Fruit fly (Drosophila melanogaster) whole organism, adult: Measurements from ENCODE around the gene CG10469.

ENCODE experiments used
- CG1620 ChIP-seq: fragments of 200-800 bp; sonication (Bioruptor generic); optimal IDR thresholded peaks from 2 replicates; lab custom pipeline; 2016; ENCODE audit warnings: missing biosample characterization, missing genetic modification characterization
- CG33017 ChIP-seq: fragments of 200-800 bp; sonication (Bioruptor generic); optimal IDR thresholded peaks from 2 replicates; lab custom pipeline; 2018; ENCODE audit warnings: missing biosample characterization, mild to moderate bottlenecking, missing genetic modification characterization, moderate library complexity
- CG5204 ChIP-seq: fragments of 200-800 bp; sonication (Bioruptor generic); optimal IDR thresholded peaks from 2 replicates; lab custom pipeline; 2016; ENCODE audit warnings: missing biosample characterization, missing genetic modification characterization
- tj ChIP-seq: fragments of 200-800 bp; sonication (Bioruptor generic); optimal IDR thresholded peaks from 3 replicates; lab custom pipeline; 2017; ENCODE audit warnings: missing biosample characterization, mild to moderate bottlenecking, missing genetic modification characterization, moderate library complexity

- TF ChIP-seq CG5204 (no peak), CG1620 (GFP tag; lab: Kevin White, UChicago) (no peak), tj (GFP tag; lab: Kevin White, UChicago) (no peak), CG33017 (tag; lab: Kevin White, UChicago) (no peak)
These were observed 16.7 kb downstream of the CG10469 start, which contains the start of gene ssp6 for dm6 chr3L:6076429-6076828.
